Fruit fly (Drosophila melanogaster): Measurements from ENCODE around the gene TfIIB.

TfIIB gene

DNA sequence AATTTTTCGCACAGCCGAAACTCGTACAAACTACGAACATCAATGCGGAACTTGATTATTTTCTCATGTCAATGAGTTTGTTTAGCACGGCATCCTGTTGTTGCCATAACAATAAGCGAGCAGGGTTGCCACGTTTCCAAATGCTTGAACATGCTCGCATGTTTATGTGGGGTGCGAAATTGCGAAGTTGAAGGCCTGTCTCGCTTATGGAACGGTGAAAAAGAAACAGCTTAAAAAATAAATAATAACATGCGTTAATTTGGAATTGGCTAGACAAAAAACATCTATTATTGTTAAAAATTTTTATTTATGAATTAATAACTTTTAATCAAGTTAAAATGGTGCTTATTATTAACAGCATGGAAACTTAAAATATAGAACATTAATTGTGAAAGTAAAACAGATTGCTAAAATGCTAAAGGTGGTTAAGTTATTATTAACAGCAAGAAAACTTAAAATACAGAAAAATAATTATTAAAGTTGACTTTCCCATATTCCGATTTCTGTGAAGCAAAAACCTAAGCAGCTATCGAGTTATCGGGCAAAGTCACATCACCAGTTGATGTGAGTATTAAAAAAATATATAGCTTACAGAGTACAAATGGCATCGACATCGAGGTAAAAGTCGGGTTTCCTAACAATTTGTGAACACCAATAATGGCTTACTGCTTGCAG is at the start of gene TfIIB, which contains the start of gene Bug22 (continued):
- TF ChIP-seq HLH54F (GFP tag; optimal IDR thresholded peaks at IDR 0.05) = peak; percentile 83
- TF ChIP-seq CG34422 (GFP tag; IDR thresholded peaks at IDR 0.05) = peak; percentile 72
- TF ChIP-seq CG4707 (GFP tag; optimal IDR thresholded peaks at IDR 0.05) = no peak
- TF ChIP-seq CG12769 (tag; optimal IDR thresholded peaks at IDR 0.05) = no peak
- TF ChIP-seq gcm2 (GFP tag; optimal IDR thresholded peaks at IDR 0.05) = no peak
- TF ChIP-seq CG17802 (tag; optimal IDR thresholded peaks at IDR 0.05) = peak; percentile 84
- TF ChIP-seq CG16813 (GFP tag; IDR thresholded peaks at IDR 0.05; ENCODE audit: partially characterized antibody) = 0 out of 3 replicates have a peak, but pooled peaks have one; percentile 36
- peak; percentile 75 for TF ChIP-seq Ptx1 (GFP tag; IDR thresholded peaks at IDR 0.05)
- peak; percentile 45; the same call in 1 of the 2 replicates for TF ChIP-seq CG32772 (GFP tag; IDR thresholded peaks at IDR 0.05)
- TF ChIP-seq cas (GFP tag; IDR thresholded peaks at IDR 0.05) = no peak
- no peak for TF ChIP-seq CG30431 (GFP tag; optimal IDR thresholded peaks at IDR 0.05)
- TF ChIP-seq Lpt (GFP tag; optimal IDR thresholded peaks at IDR 0.05) = no peak
- TF ChIP-seq CG2875 (GFP tag; optimal IDR thresholded peaks at IDR 0.05) = no peak
- TF ChIP-seq CG31388 (GFP tag; optimal IDR thresholded peaks at IDR 0.05) = peak; percentile 36
- no peak for TF ChIP-seq nerfin-2 (GFP tag; IDR thresholded peaks at IDR 0.05; ENCODE audit: partially characterized antibody)
- TF ChIP-seq CG14050 (GFP tag; IDR thresholded peaks at IDR 0.05) = no peak
- TF ChIP-seq dpn (GFP tag; optimal IDR thresholded peaks at IDR 0.05) = peak; percentile 46 to 84
- no peak for TF ChIP-seq CG31365 (tag; optimal IDR thresholded peaks at IDR 0.05)
- peak; percentile 6 for TF ChIP-seq CG7271 (tag; optimal IDR thresholded peaks at IDR 0.05)
- TF ChIP-seq CG11696 (GFP tag; IDR thresholded peaks at IDR 0.05) = no peak
- no peak for TF ChIP-seq yki (optimal IDR thresholded peaks at IDR 0.05)
- TF ChIP-seq NfI (GFP tag; optimal IDR thresholded peaks at IDR 0.05) = peak; percentile 82
- TF ChIP-seq CG15073 (GFP tag; optimal IDR thresholded peaks at IDR 0.05) = no peak
- peak; percentile 68 for TF ChIP-seq CG17359 (tag; optimal IDR thresholded peaks at IDR 0.05)
- peak; percentile 55; the same call in 2 of the 4 replicates for TF ChIP-seq Dll (GFP tag; IDR thresholded peaks at IDR 0.05; ENCODE audit: partially characterized antibody)
- peak; percentile 26 for TF ChIP-seq CG4282 (GFP tag; optimal IDR thresholded peaks at IDR 0.05)
- peak; percentile 13 for TF ChIP-seq exex (tag; optimal IDR thresholded peaks at IDR 0.05)
- peak; percentile 43 for TF ChIP-seq pnt (GFP tag; optimal IDR thresholded peaks at IDR 0.05)
- peak; percentile 75 for TF ChIP-seq CG4424 (GFP tag; optimal IDR thresholded peaks at IDR 0.05)
- no peak for TF ChIP-seq Nf-YA (GFP tag; IDR thresholded peaks at IDR 0.05)
- peak; percentile 32 for TF ChIP-seq CG9797 (GFP tag; optimal IDR thresholded peaks at IDR 0.05)
- TF ChIP-seq Mes4 (GFP tag; optimal IDR thresholded peaks at IDR 0.05) = peak; percentile 58
- peak; percentile 77 for TF ChIP-seq CG13775 (GFP tag; optimal IDR thresholded peaks at IDR 0.05)
- peak; percentile 6 for TF ChIP-seq Dp (GFP tag; optimal IDR thresholded peaks at IDR 0.05)
- no peak for TF ChIP-seq sim (GFP tag; IDR thresholded peaks at IDR 0.05)
- peak; percentile 81 for TF ChIP-seq chn (GFP tag; optimal IDR thresholded peaks at IDR 0.05)
- peak; percentile 98 for TF ChIP-seq CG30020 (tag; optimal IDR thresholded peaks at IDR 0.05)
- peak; percentile 59 for TF ChIP-seq unpg (GFP tag; optimal IDR thresholded peaks at IDR 0.05)
- TF ChIP-seq ara (GFP tag; IDR thresholded peaks at IDR 0.05) = peak; percentile 38; the same call in 1 of the 2 replicates
- peak; percentile 6 for TF ChIP-seq CG1529 (GFP tag; optimal IDR thresholded peaks at IDR 0.05)
- peak; percentile 48 for TF ChIP-seq HHEX (GFP tag; optimal IDR thresholded peaks at IDR 0.05)
- peak; percentile 50 for TF ChIP-seq CG10654 (GFP tag; optimal IDR thresholded peaks at IDR 0.05)
- TF ChIP-seq Rfx (GFP tag; IDR thresholded peaks at IDR 0.05) = peak; percentile 91
- TF ChIP-seq CG10979 (tag; optimal IDR thresholded peaks at IDR 0.05) = peak; percentile 42
- TF ChIP-seq bcd (GFP tag; optimal IDR thresholded peaks at IDR 0.05) = no peak
- TF ChIP-seq unc-4 (GFP tag; IDR thresholded peaks at IDR 0.05; ENCODE audit: partially characterized antibody) = no peak; the same call in 1 of the 2 replicates
- peak; percentile 34 for TF ChIP-seq fu2 (GFP tag; optimal IDR thresholded peaks at IDR 0.05)
- no peak for TF ChIP-seq CG6813 (GFP tag; optimal IDR thresholded peaks at IDR 0.05)
- peak; percentile 41; the same call in 1 of the 2 replicates for TF ChIP-seq CG6272 (GFP tag; IDR thresholded peaks at IDR 0.05)
- TF ChIP-seq CG17568 (GFP tag; optimal IDR thresholded peaks at IDR 0.05) = no peak
